Fruit fly (Drosophila melanogaster) S2 (cell line): ENCODE results near the gene CG32264.

Experiments used
- CG8478 ChIP-seq: fragments of >200 bp; optimal IDR thresholded peaks from 2 replicates; lab custom pipeline; 2018
- CTCF ChIP-seq, 2 experiments: fragments of >200 bp; optimal IDR thresholded peaks; 2 replicates each; lab custom pipeline; 2018

DNA sequence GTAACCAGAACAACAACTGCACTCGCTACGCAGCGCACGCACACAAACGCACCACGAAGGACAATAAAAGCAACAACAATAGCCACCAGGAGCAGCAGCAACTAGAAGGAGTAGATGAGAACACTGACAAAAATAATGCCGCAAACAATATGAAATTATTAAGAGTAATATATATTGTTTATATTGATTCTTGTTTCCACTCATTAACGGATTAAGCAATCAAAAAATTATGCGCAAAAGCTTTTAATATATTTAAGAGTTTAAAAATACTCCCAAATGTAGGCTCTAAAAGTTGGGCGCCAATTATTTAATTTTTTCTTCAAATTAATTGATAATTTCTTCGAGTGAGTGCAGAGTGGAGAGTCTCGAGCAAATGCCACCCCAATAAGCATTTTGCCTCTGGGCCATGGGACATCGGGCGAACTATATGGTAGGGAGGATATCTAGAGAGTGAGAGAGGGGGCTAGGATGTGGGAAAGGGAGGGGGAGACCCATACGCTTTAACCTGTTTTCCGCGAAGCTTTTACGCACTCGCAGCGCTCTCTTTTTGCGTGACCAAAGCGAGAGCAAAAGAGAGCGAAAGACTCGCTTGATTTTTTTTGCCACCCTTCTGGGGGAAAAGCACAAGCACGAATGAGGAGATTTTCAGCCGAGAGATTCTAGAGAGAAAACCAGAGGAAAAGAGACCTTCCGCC lies 18.7 kb upstream of the CG32264 start, which contains the start of gene Rdh:
- TF ChIP-seq CTCF (optimal IDR thresholded peaks at IDR 0.05; lab: Kevin White, UChicago) = no peak
- TF ChIP-seq CG8478 = no peak
